Worm (Caenorhabditis elegans) whole organism, dauer: ENCODE results near the gene B0244.15.

Source experiments
- unc-62 ChIP-seq: sonication (generic microtip); optimal IDR thresholded peaks from 2 replicates; lab custom pipeline; 2017; ENCODE audit warnings: missing biosample characterization, missing genetic modification reagents, missing genetic modification characterization

B0244.15 gene

ce11 chrIII:5714984-5715454 is 28.2 kb upstream of the B0244.15 start:
- no peak for TF ChIP-seq unc-62 (GFP tag; lab: Kevin White, UChicago)

- no peak for TF ChIP-seq unc-62 (GFP tag; lab: Kevin White, UChicago)
Observed at ce11 chrIII:5715467-5715866, 27.7 kb upstream of the B0244.15 start.

- TF ChIP-seq unc-62 (GFP tag; lab: Kevin White, UChicago): no peak
Observed at ce11 chrIII:5717173-5717748, 25.9 kb upstream of the B0244.15 start.

ce11 chrIII:5718385-5718784 is 24.8 kb upstream of the B0244.15 start:
- no peak for TF ChIP-seq unc-62 (GFP tag; lab: Kevin White, UChicago)

ce11 chrIII:5719105-5719831 is 23.9 kb upstream of the B0244.15 start:
- TF ChIP-seq unc-62 (GFP tag; lab: Kevin White, UChicago): no peak

- no peak for TF ChIP-seq unc-62 (GFP tag; lab: Kevin White, UChicago)
Observed at ce11 chrIII:5719832-5720194, 23.4 kb upstream of the B0244.15 start.

ce11 chrIII:5720266-5721019 is 22.7 kb upstream of the B0244.15 start:
- TF ChIP-seq unc-62 (GFP tag; lab: Kevin White, UChicago): no peak

ce11 chrIII:5721488-5721887 is 21.7 kb upstream of the B0244.15 start:
- TF ChIP-seq unc-62 (GFP tag; lab: Kevin White, UChicago): no peak

ce11 chrIII:5721888-5722287 is 21.3 kb upstream of the B0244.15 start:
- no peak for TF ChIP-seq unc-62 (GFP tag; lab: Kevin White, UChicago)

- TF ChIP-seq unc-62 (GFP tag; lab: Kevin White, UChicago): no peak
Observed at ce11 chrIII:5722550-5722949, 20.6 kb upstream of the B0244.15 start, which contains the start of gene wrm-1. TSS of gene wrm-1 (plus strand) at chrIII:5722850.

ce11 chrIII:5727827-5728226 is 15.4 kb upstream of the B0244.15 start, which contains the start of gene egg-1:
TSS of gene egg-1 (plus strand) at chrIII:5728180.
- TF ChIP-seq unc-62 (GFP tag; lab: Kevin White, UChicago): no peak

ce11 chrIII:5729367-5729766 is 13.8 kb upstream of the B0244.15 start:
- TF ChIP-seq unc-62 (GFP tag; lab: Kevin White, UChicago): no peak

- no peak for TF ChIP-seq unc-62 (GFP tag; lab: Kevin White, UChicago)
Observed at ce11 chrIII:5730041-5730440, 13.1 kb upstream of the B0244.15 start.

ce11 chrIII:5730980-5731636 is 12.1 kb upstream of the B0244.15 start, which contains the start of the genes B0244.9 and B0244.7:
TSS of gene B0244.9 (minus strand) at chrIII:5731030.
TSS of gene B0244.7 (plus strand) at chrIII:5731501.
- no peak for TF ChIP-seq unc-62 (GFP tag; lab: Kevin White, UChicago)

- TF ChIP-seq unc-62 (GFP tag; lab: Kevin White, UChicago): no peak
Observed at ce11 chrIII:5732925-5733324, 10.3 kb upstream of the B0244.15 start, which contains the start of gene B0244.17. TSS of gene B0244.17 (plus strand) at chrIII:5733225.
